Worm (Caenorhabditis elegans) whole organism, L3 larva: ENCODE results near the gene fbxc-20.

Source experiments
- ama-1 ChIP-seq: fragments of 150-350 bp; optimal IDR thresholded peaks from 2 replicates; lab custom pipeline; 2018
- daf-12 ChIP-seq: fragments of 150-350 bp; optimal IDR thresholded peaks from 2 replicates; lab custom pipeline; 2014; ENCODE audit warnings: missing biosample characterization, missing genetic modification reagents, missing genetic modification characterization
- elt-3 ChIP-seq, 3 experiments: fragments of 150-350 bp in 1 of 3; sonication (generic microtip) in 2 of 3; optimal IDR thresholded peaks; 2 replicates in 2 of 3; 4 replicates in 1 of 3; lab custom pipeline; 2014 to 2017; ENCODE audit warnings: missing biosample characterization in 3 of 3, missing genetic modification characterization in 3 of 3
- fkh-2 ChIP-seq: fragments of 150-350 bp; optimal IDR thresholded peaks from 2 replicates; lab custom pipeline; 2014; ENCODE audit warnings: missing biosample characterization, missing genetic modification reagents, missing genetic modification characterization
- jun-1 ChIP-seq: fragments of 150-350 bp; optimal IDR thresholded peaks from 2 replicates; lab custom pipeline; 2014; ENCODE audit warnings: missing biosample characterization, missing genetic modification reagents, missing genetic modification characterization
- lin-39 ChIP-seq: fragments of 150-350 bp; optimal IDR thresholded peaks from 2 replicates; lab custom pipeline; 2018; ENCODE audit warnings: missing biosample characterization, missing genetic modification reagents, missing genetic modification characterization
- lsy-12 ChIP-seq: sonication (generic microtip); optimal IDR thresholded peaks from 2 replicates; lab custom pipeline; 2016; ENCODE audit warnings: mild to moderate bottlenecking, missing genetic modification characterization, missing compliant biosample characterization
- nhr-11 ChIP-seq: fragments of 150-350 bp; optimal IDR thresholded peaks from 2 replicates; lab custom pipeline; 2014; ENCODE audit warnings: missing biosample characterization, missing genetic modification characterization
- nhr-12 ChIP-seq: fragments of 150-350 bp; optimal IDR thresholded peaks from 2 replicates; lab custom pipeline; 2014; ENCODE audit warnings: missing biosample characterization, missing genetic modification characterization
- nhr-77 ChIP-seq: fragments of 150-350 bp; optimal IDR thresholded peaks from 2 replicates; lab custom pipeline; 2014; ENCODE audit warnings: missing biosample characterization, missing genetic modification characterization
- snpc-4 ChIP-seq: fragments of 150-350 bp; optimal IDR thresholded peaks from 2 replicates; lab custom pipeline; 2014; ENCODE audit warnings: missing biosample characterization, missing genetic modification characterization
- unc-39 ChIP-seq: sonication (generic microtip); optimal IDR thresholded peaks from 4 replicates; lab custom pipeline; 2017; ENCODE audit warnings: missing biosample characterization, missing genetic modification characterization
- unc-62 ChIP-seq: fragments of 150-350 bp; sonication (generic microtip); optimal IDR thresholded peaks from 4 replicates; lab custom pipeline; 2014; ENCODE audit warnings: missing biosample characterization, missing genetic modification reagents, missing genetic modification characterization

ce11 chrII:2379673-2380072, 39.3 kb upstream of the fbxc-20 start:
- TF ChIP-seq daf-12 (no peak), jun-1 (tag; lab: Kevin White, UChicago) (no peak), nhr-77 (no peak), ama-1 (lab: Kevin White, UChicago) (no peak), nhr-12 (tag; lab: Kevin White, UChicago) (no peak), lin-39 (tag; lab: Kevin White, UChicago) (no peak), snpc-4 (tag; lab: Kevin White, UChicago) (no peak), nhr-11 (tag; lab: Kevin White, UChicago) (no peak), elt-3 (tag; optimal IDR thresholded peaks at IDR 0.05; lab: Kevin White, UChicago) (no peak), unc-39 (tag; lab: Kevin White, UChicago) (no peak), fkh-2 (tag; lab: Kevin White, UChicago) (no peak), unc-62 (GFP tag; lab: Kevin White, UChicago) (no peak), lsy-12 (no peak)
